Worm (Caenorhabditis elegans) whole organism, L4 larva: Measurements from ENCODE around the gene Y57G7A.6.

ENCODE experiments used
- egl-27 ChIP-seq: sonication (generic microtip); optimal IDR thresholded peaks from 3 replicates; lab custom pipeline; 2017; ENCODE audit warnings: missing biosample characterization, missing genetic modification reagents, missing genetic modification characterization
- fkh-10 ChIP-seq: fragments of 150-350 bp; optimal IDR thresholded peaks from 2 replicates; lab custom pipeline; 2014; ENCODE audit warnings: missing biosample characterization, missing genetic modification reagents, missing genetic modification characterization
- fos-1 ChIP-seq: fragments of 150-350 bp; optimal IDR thresholded peaks from 2 replicates; lab custom pipeline; 2014; ENCODE audit warnings: missing biosample characterization, missing genetic modification characterization
- lin-39 ChIP-seq: fragments of 150-350 bp; optimal IDR thresholded peaks from 2 replicates; lab custom pipeline; 2014; ENCODE audit warnings: missing biosample characterization, missing genetic modification reagents, missing genetic modification characterization
- nhr-6 ChIP-seq: fragments of 150-350 bp; optimal IDR thresholded peaks from 2 replicates; lab custom pipeline; 2014; ENCODE audit warnings: missing biosample characterization, missing genetic modification characterization
- nhr-76 ChIP-seq: fragments of 150-350 bp; optimal IDR thresholded peaks from 2 replicates; lab custom pipeline; 2014; ENCODE audit warnings: missing biosample characterization, missing genetic modification characterization
- nhr-77 ChIP-seq: fragments of 150-350 bp; optimal IDR thresholded peaks from 2 replicates; lab custom pipeline; 2014; ENCODE audit warnings: missing biosample characterization, missing genetic modification characterization

ce11 chrII:1266790-1267189 is 18.6 kb downstream of the Y57G7A.6 start, which contains the start of gene oac-30:
- TF ChIP-seq lin-39 (tag; lab: Kevin White, UChicago) (no peak), fos-1 (tag; lab: Kevin White, UChicago) (no peak), nhr-76 (tag; lab: Kevin White, UChicago) (no peak), nhr-77 (tag; lab: Kevin White, UChicago) (no peak), nhr-6 (no peak), egl-27 (no peak), fkh-10 (GFP tag; lab: Kevin White, UChicago) (no peak)
